Worm (Caenorhabditis elegans) whole organism, early embryonic: Measurements from ENCODE around the gene ufbp-1.

ENCODE experiments used
- B0310.2 ChIP-seq: sonication (generic microtip); optimal IDR thresholded peaks from 2 replicates; lab custom pipeline; 2016; ENCODE audit warnings: mild to moderate bottlenecking, missing genetic modification characterization, missing compliant biosample characterization
- aly-1 ChIP-seq: sonication (generic microtip); optimal IDR thresholded peaks from 2 replicates; lab custom pipeline; 2016; ENCODE audit warnings: missing genetic modification characterization, missing compliant biosample characterization
- ama-1 ChIP-seq: fragments of 150-350 bp; optimal IDR thresholded peaks from 2 replicates; lab custom pipeline; 2014
- flt-1 ChIP-seq: fragments of 200-800 bp; sonication (Bioruptor generic); IDR thresholded peaks from 2 replicates; pipeline ENCODE4 v1.3.6; 2022; ENCODE audit warnings: missing genetic modification characterization, missing compliant biosample characterization
- hnd-1 ChIP-seq: sonication (generic microtip); optimal IDR thresholded peaks from 2 replicates; lab custom pipeline; 2016; ENCODE audit warnings: missing genetic modification characterization, missing compliant biosample characterization
- pes-1 ChIP-seq: fragments of 200-800 bp; sonication (Bioruptor generic); IDR thresholded peaks from 2 replicates; pipeline ENCODE4 v1.3.6; 2022; ENCODE audit warnings: missing genetic modification reagents, missing genetic modification characterization, missing compliant biosample characterization
- sea-1 ChIP-seq: fragments of 200-800 bp; sonication (Bioruptor generic); conservative IDR thresholded peaks from 2 replicates; pipeline ENCODE4 v1.3.6; 2022; ENCODE audit warnings: missing genetic modification characterization, missing compliant biosample characterization
- tbx-37 ChIP-seq: fragments of 200-800 bp; sonication (Bioruptor generic); conservative IDR thresholded peaks from 2 replicates; pipeline ENCODE4 v1.3.6; 2022; ENCODE audit warnings: missing genetic modification reagents, missing genetic modification characterization, missing compliant biosample characterization
- tra-4 ChIP-seq: sonication (generic microtip); optimal IDR thresholded peaks from 2 replicates; lab custom pipeline; 2017; ENCODE audit warnings: missing genetic modification characterization, missing compliant biosample characterization

DNA sequence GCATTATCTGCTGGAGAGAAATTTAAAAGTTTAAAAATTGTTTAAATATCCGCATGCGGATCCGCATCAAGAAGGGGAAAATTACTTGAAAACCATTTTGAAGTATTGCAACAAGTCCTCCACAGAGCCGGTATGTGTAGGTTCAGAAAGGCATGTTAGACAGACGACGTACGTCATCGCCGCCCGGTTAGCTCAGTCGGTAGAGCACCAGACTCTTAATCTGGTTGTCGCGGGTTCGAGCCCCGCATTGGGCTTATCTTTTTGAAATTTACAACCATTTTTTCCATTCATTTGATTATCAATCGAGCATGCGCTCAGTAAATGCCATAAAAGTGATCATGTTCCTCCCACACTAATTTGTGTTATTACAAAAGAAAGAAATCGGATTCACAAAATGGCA, 29.9 kb upstream of the ufbp-1 start:
- TF ChIP-seq flt-1 (GFP tag; lab: Robert Waterston, UW) (no peak), sea-1 (GFP tag; lab: Robert Waterston, UW) (0 out of 2 replicates have a peak, but pooled peaks have one; percentile 43), tbx-37 (GFP tag; lab: Robert Waterston, UW) (no peak), hnd-1 (no peak), B0310.2 (tag; lab: Kevin White, UChicago) (no peak), tra-4 (no peak), ama-1 (lab: Kevin White, UChicago) (no peak), pes-1 (GFP tag; lab: Robert Waterston, UW) (no peak), aly-1 (tag; lab: Kevin White, UChicago) (no peak)
